Worm (Caenorhabditis elegans) whole organism, L4 larva: ENCODE measurements around the gene wrk-1.

Source experiments
- Y5F2A.4 ChIP-seq: fragments of 200-800 bp; sonication (Bioruptor generic); optimal IDR thresholded peaks from 2 replicates; lab custom pipeline; 2018; ENCODE audit warnings: mild to moderate bottlenecking, missing genetic modification characterization, missing compliant biosample characterization
- Y75B8A.6 ChIP-seq: fragments of 200-800 bp; sonication (Bioruptor generic); IDR thresholded peaks from 2 replicates; pipeline ENCODE4 v1.3.6; 2022; ENCODE audit warnings: missing genetic modification reagents, missing genetic modification characterization, missing compliant biosample characterization
- ama-1 ChIP-seq: fragments of 150-350 bp; optimal IDR thresholded peaks from 2 replicates; lab custom pipeline; 2014; ENCODE audit warnings: inconsistent platforms, mixed read lengths
- ceh-82 ChIP-seq: sonication (generic microtip); optimal IDR thresholded peaks from 2 replicates; lab custom pipeline; 2017; ENCODE audit warnings: missing biosample characterization, missing genetic modification characterization
- ces-1 ChIP-seq: fragments of 150-350 bp; sonication (generic microtip); optimal IDR thresholded peaks from 4 replicates; lab custom pipeline; 2014; ENCODE audit warnings: missing biosample characterization, missing genetic modification reagents, missing genetic modification characterization
- fos-1 ChIP-seq: fragments of 150-350 bp; optimal IDR thresholded peaks from 2 replicates; lab custom pipeline; 2014; ENCODE audit warnings: missing biosample characterization, missing genetic modification characterization
- lim-7 ChIP-seq: fragments of 200-800 bp; sonication (Bioruptor generic); IDR thresholded peaks from 2 replicates; pipeline ENCODE4 v1.3.6; 2022; ENCODE audit warnings: missing genetic modification characterization, missing compliant biosample characterization
- mdt-29 ChIP-seq: fragments of 200-800 bp; sonication (Bioruptor generic); IDR thresholded peaks from 2 replicates; pipeline ENCODE4 v1.3.6; 2022; ENCODE audit warnings: missing genetic modification reagents, missing genetic modification characterization, missing compliant biosample characterization
- mxl-2 ChIP-seq: fragments of 200-800 bp; sonication (Bioruptor generic); conservative IDR thresholded peaks from 2 replicates; pipeline ENCODE4 v1.3.6; 2022; ENCODE audit warnings: missing genetic modification reagents, missing genetic modification characterization, missing compliant biosample characterization
- nhr-11 ChIP-seq: fragments of 150-350 bp; optimal IDR thresholded peaks from 2 replicates; lab custom pipeline; 2014; ENCODE audit warnings: missing biosample characterization, missing genetic modification characterization
- nhr-28 ChIP-seq: fragments of 150-350 bp; optimal IDR thresholded peaks from 2 replicates; lab custom pipeline; 2014; ENCODE audit warnings: missing biosample characterization, missing genetic modification characterization
- nhr-6 ChIP-seq: fragments of 150-350 bp; optimal IDR thresholded peaks from 2 replicates; lab custom pipeline; 2014; ENCODE audit warnings: missing biosample characterization, missing genetic modification characterization
- nhr-77 ChIP-seq: fragments of 150-350 bp; optimal IDR thresholded peaks from 2 replicates; lab custom pipeline; 2014; ENCODE audit warnings: missing biosample characterization, missing genetic modification characterization
- unc-62 ChIP-seq, 3 experiments: fragments of 150-350 bp in 1 of 3; sonication (generic microtip); optimal IDR thresholded peaks in 2 of 3; peaks in 1 of 3; 1 replicate in 1 of 3; 2 replicates in 2 of 3; lab custom pipeline; 2014 to 2017; ENCODE audit warnings: missing biosample characterization in 3 of 3, missing genetic modification characterization in 3 of 3, missing genetic modification reagents in 3 of 3, missing genotype in 1 of 3

DNA sequence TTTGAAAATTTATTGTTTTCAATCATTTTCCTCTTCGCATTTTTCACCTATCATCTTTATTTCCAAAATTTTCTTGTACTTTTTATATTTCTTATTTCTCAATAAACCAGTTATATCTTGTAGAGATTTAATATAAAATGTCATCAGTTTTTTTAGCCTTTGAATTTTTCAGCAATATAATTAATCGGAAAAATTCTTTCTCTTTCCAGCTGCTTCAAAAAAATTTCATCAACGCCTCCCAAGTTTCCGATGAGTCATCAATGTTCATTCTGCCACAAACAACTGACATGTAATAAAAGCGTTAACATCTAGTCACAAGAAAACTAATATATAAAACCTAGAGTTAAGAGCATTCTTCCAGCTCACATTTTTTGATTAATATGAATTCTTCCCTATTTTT lies 20.7 kb upstream of the wrk-1 start, which contains the start of gene F08F1.4:
- TF ChIP-seq mxl-2 (GFP tag; lab: Robert Waterston, UW): no peak
- TF ChIP-seq mdt-29: no peak
- TF ChIP-seq lim-7 (GFP tag; lab: Robert Waterston, UW): no peak
- TF ChIP-seq nhr-28: no peak
- no peak for TF ChIP-seq Y5F2A.4 (GFP tag; lab: Kevin White, UChicago)
- TF ChIP-seq nhr-77 (tag; lab: Kevin White, UChicago): no peak
- no peak for TF ChIP-seq fos-1
- no peak for TF ChIP-seq unc-62 (GFP tag; optimal IDR thresholded peaks at IDR 0.05 in 1 of 2; lab: Kevin White, UChicago)
- TF ChIP-seq unc-62 (tag; optimal IDR thresholded peaks at IDR 0.05; lab: Kevin White, UChicago): no peak
- no peak for TF ChIP-seq Y75B8A.6
- TF ChIP-seq nhr-11 (tag; lab: Kevin White, UChicago): no peak
- no peak for TF ChIP-seq ama-1
- no peak for TF ChIP-seq nhr-6 (tag; lab: Kevin White, UChicago)
- TF ChIP-seq ces-1: no peak
- no peak for TF ChIP-seq ceh-82 (tag; lab: Kevin White, UChicago)
